Worm (Caenorhabditis elegans) whole organism, young adult: ENCODE measurements around the gene mett-10.
A peak's percentile ranks its signal among the peaks of the same experiment; 100 is the strongest.

ENCODE experiments used
- C06A6.2 ChIP-seq: fragments of 200-800 bp; sonication (Bioruptor generic); conservative IDR thresholded peaks from 2 replicates; pipeline ENCODE4 v1.3.6; 2022; ENCODE audit warnings: missing genetic modification characterization, missing compliant biosample characterization
- F23B12.7 ChIP-seq: sonication (generic microtip); optimal IDR thresholded peaks from 2 replicates; lab custom pipeline; 2017; ENCODE audit warnings: missing genetic modification characterization, mild to moderate bottlenecking, missing compliant biosample characterization, antibody characterized with exemption, moderate library complexity; ENCODE audit not compliant: insufficient read depth
- F33H1.4 ChIP-seq: fragments of 200-800 bp; sonication (Bioruptor generic); IDR thresholded peaks from 2 replicates; pipeline ENCODE4 v1.3.6; 2022; ENCODE audit warnings: missing genetic modification reagents, missing genetic modification characterization, missing compliant biosample characterization
- K12H6.12 ChIP-seq: fragments of 200-800 bp; sonication (Bioruptor generic); optimal IDR thresholded peaks from 2 replicates; lab custom pipeline; 2018; ENCODE audit warnings: mild to moderate bottlenecking, missing genetic modification characterization, missing compliant biosample characterization
- Y56A3A.18 ChIP-seq: fragments of 200-800 bp; sonication (Bioruptor generic); IDR thresholded peaks from 2 replicates; pipeline ENCODE4 v1.3.6; 2022; ENCODE audit warnings: missing genetic modification reagents, missing genetic modification characterization, missing compliant biosample characterization
- Y67H2A.10 ChIP-seq: fragments of 200-800 bp; sonication (Bioruptor generic); conservative IDR thresholded peaks from 2 replicates; pipeline ENCODE4 v1.3.6; 2022; ENCODE audit warnings: missing genetic modification reagents, missing genetic modification characterization, missing compliant biosample characterization
- ama-1 ChIP-seq, 3 experiments: fragments of 150-350 bp in 1 of 3; sonication (generic microtip) in 2 of 3; optimal IDR thresholded peaks; 2 replicates each; lab custom pipeline; 2014 to 2018; ENCODE audit warnings: missing biosample characterization in 2 of 3, missing genetic modification characterization in 2 of 3, missing genetic modification reagents in 2 of 3
- aptf-2 ChIP-seq: fragments of 200-800 bp; sonication (Bioruptor generic); conservative IDR thresholded peaks from 2 replicates; pipeline ENCODE4 v1.3.6; 2022; ENCODE audit warnings: missing genetic modification reagents, missing genetic modification characterization, missing compliant biosample characterization
- aptf-3 ChIP-seq: fragments of 200-800 bp; sonication (Bioruptor generic); IDR thresholded peaks from 2 replicates; pipeline ENCODE4 v1.3.6; 2022; ENCODE audit warnings: missing genetic modification characterization, missing compliant biosample characterization
- attf-5 ChIP-seq: fragments of 200-800 bp; sonication (Bioruptor generic); optimal IDR thresholded peaks from 2 replicates; lab custom pipeline; 2018; ENCODE audit warnings: mild to moderate bottlenecking, missing genetic modification characterization, missing compliant biosample characterization
- attf-6 ChIP-seq: fragments of 200-800 bp; sonication (Bioruptor generic); IDR thresholded peaks from 2 replicates; pipeline ENCODE4 v1.3.6; 2022; ENCODE audit warnings: missing genetic modification reagents, missing genetic modification characterization, missing compliant biosample characterization
- cebp-1 ChIP-seq, 2 experiments: fragments of 200-800 bp in 1 of 2; sonication (Bioruptor generic) in 1 of 2; sonication (generic microtip) in 1 of 2; IDR thresholded peaks in 1 of 2; optimal IDR thresholded peaks in 1 of 2; 2 replicates each; pipeline versions ENCODE4 v1.3.6 to Lab custom; 2017 to 2022; ENCODE audit warnings: missing compliant biosample characterization in 2 of 2, missing genetic modification characterization in 2 of 2, mild to moderate bottlenecking in 1 of 2, missing genetic modification reagents in 1 of 2, moderate library complexity in 1 of 2
- ceh-100 ChIP-seq: fragments of 200-800 bp; sonication (Bioruptor generic); IDR thresholded peaks from 2 replicates; pipeline ENCODE4 v1.3.6; 2022; ENCODE audit warnings: missing genetic modification reagents, missing genetic modification characterization, missing compliant biosample characterization
- chd-7 ChIP-seq: sonication (generic microtip); optimal IDR thresholded peaks from 2 replicates; lab custom pipeline; 2016; ENCODE audit warnings: mild to moderate bottlenecking, missing genetic modification characterization, moderate library complexity, missing compliant biosample characterization
- egl-44 ChIP-seq: fragments of 200-800 bp; sonication (Bioruptor generic); IDR thresholded peaks from 2 replicates; pipeline ENCODE4 v1.3.6; 2022; ENCODE audit warnings: missing genetic modification reagents, missing genetic modification characterization, missing compliant biosample characterization
- egrh-3 ChIP-seq: fragments of 200-800 bp; sonication (Bioruptor generic); IDR thresholded peaks from 2 replicates; pipeline ENCODE4 v1.3.6; 2022; ENCODE audit warnings: missing genetic modification reagents, missing genetic modification characterization, missing compliant biosample characterization
- ekl-4 ChIP-seq: fragments of 200-800 bp; sonication (Bioruptor generic); IDR thresholded peaks from 2 replicates; pipeline ENCODE4 v1.3.6; 2022; ENCODE audit warnings: missing genetic modification reagents, missing genetic modification characterization, missing compliant biosample characterization
- fkh-3 ChIP-seq: sonication (generic microtip); optimal IDR thresholded peaks from 2 replicates; lab custom pipeline; 2016; ENCODE audit warnings: mild to moderate bottlenecking, missing genetic modification characterization, missing compliant biosample characterization
- him-1 ChIP-seq: sonication (generic microtip); optimal IDR thresholded peaks from 2 replicates; lab custom pipeline; 2016; ENCODE audit warnings: missing genotype, missing genetic modification reagents, missing genetic modification characterization, missing compliant biosample characterization
- hlh-26 ChIP-seq: fragments of 200-800 bp; sonication (Bioruptor generic); conservative IDR thresholded peaks from 2 replicates; pipeline ENCODE4 v1.3.6; 2022; ENCODE audit warnings: missing genetic modification reagents, missing genetic modification characterization, missing compliant biosample characterization
- hrde-1 ChIP-seq: sonication (generic microtip); optimal IDR thresholded peaks from 2 replicates; lab custom pipeline; 2016; ENCODE audit warnings: missing genetic modification characterization, mild to moderate bottlenecking, missing compliant biosample characterization, moderate library complexity, missing genotype, missing genetic modification reagents, borderline replicate concordance
- lin-40 ChIP-seq: sonication (generic microtip); optimal IDR thresholded peaks from 2 replicates; lab custom pipeline; 2016; ENCODE audit warnings: missing genetic modification characterization, mild to moderate bottlenecking, missing compliant biosample characterization, missing genotype, missing genetic modification reagents
- lir-1 ChIP-seq: fragments of 200-800 bp; sonication (Bioruptor generic); conservative IDR thresholded peaks from 2 replicates; pipeline ENCODE4 v1.3.6; 2022; ENCODE audit warnings: missing genetic modification reagents, missing genetic modification characterization, missing compliant biosample characterization
- madf-10 ChIP-seq: sonication (generic microtip); optimal IDR thresholded peaks from 2 replicates; lab custom pipeline; 2016; ENCODE audit warnings: mild to moderate bottlenecking, missing genetic modification characterization, missing compliant biosample characterization
- mcd-1 ChIP-seq: fragments of 200-800 bp; sonication (Bioruptor generic); IDR thresholded peaks from 2 replicates; pipeline ENCODE4 v1.3.6; 2022; ENCODE audit warnings: missing genetic modification reagents, missing genetic modification characterization, missing compliant biosample characterization
- mel-28 ChIP-seq: sonication (generic microtip); optimal IDR thresholded peaks from 2 replicates; lab custom pipeline; 2016; ENCODE audit warnings: borderline replicate concordance, mild to moderate bottlenecking, missing genetic modification characterization, missing compliant biosample characterization
- mxl-1 ChIP-seq: sonication (generic microtip); optimal IDR thresholded peaks from 2 replicates; lab custom pipeline; 2016; ENCODE audit warnings: missing genetic modification characterization, missing compliant biosample characterization
- nfyb-1 ChIP-seq: fragments of 200-800 bp; sonication (Bioruptor generic); IDR thresholded peaks from 2 replicates; pipeline ENCODE4 v1.3.6; 2022; ENCODE audit warnings: missing genetic modification reagents, missing genetic modification characterization, missing compliant biosample characterization
- nhr-90 ChIP-seq: sonication (generic microtip); optimal IDR thresholded peaks from 2 replicates; lab custom pipeline; 2016; ENCODE audit warnings: missing genotype, mild to moderate bottlenecking, missing genetic modification characterization, missing compliant biosample characterization
- pha-4 ChIP-seq: fragments of 150-350 bp; sonication (generic microtip); optimal IDR thresholded peaks from 2 replicates; lab custom pipeline; 2014; ENCODE audit warnings: missing biosample characterization, missing genetic modification reagents, missing genetic modification characterization
- rpc-1 ChIP-seq, 2 experiments: fragments of 150-350 bp in 1 of 2; sonication (generic microtip) in 1 of 2; optimal IDR thresholded peaks; 2 replicates each; lab custom pipeline; 2014 to 2018; ENCODE audit warnings: missing biosample characterization in 1 of 2, missing genetic modification characterization in 1 of 2, missing genetic modification reagents in 1 of 2, missing genotype in 1 of 2
- snpc-1.1 ChIP-seq: sonication (generic microtip); optimal IDR thresholded peaks from 2 replicates; lab custom pipeline; 2017; ENCODE audit warnings: missing genetic modification characterization, mild to moderate bottlenecking, missing compliant biosample characterization, antibody characterized with exemption, moderate library complexity, missing genotype, missing genetic modification reagents; ENCODE audit not compliant: insufficient read depth
- snpc-1.3 ChIP-seq: sonication (generic microtip); optimal IDR thresholded peaks from 2 replicates; lab custom pipeline; 2017; ENCODE audit warnings: missing genetic modification characterization, mild to moderate bottlenecking, missing compliant biosample characterization, antibody characterized with exemption, moderate library complexity, missing genotype, missing genetic modification reagents; ENCODE audit not compliant: insufficient read depth
- snpc-3.4 ChIP-seq: sonication (generic microtip); optimal IDR thresholded peaks from 2 replicates; lab custom pipeline; 2017; ENCODE audit warnings: missing genetic modification characterization, mild to moderate bottlenecking, missing compliant biosample characterization, antibody characterized with exemption, moderate library complexity, missing genotype, missing genetic modification reagents
- somi-1 ChIP-seq: fragments of 200-800 bp; sonication (Bioruptor generic); optimal IDR thresholded peaks from 2 replicates; lab custom pipeline; 2018; ENCODE audit warnings: mild to moderate bottlenecking, missing genetic modification characterization, missing compliant biosample characterization
- tbp1 ChIP-seq: fragments of 200-800 bp; sonication (Bioruptor generic); optimal IDR thresholded peaks from 2 replicates; lab custom pipeline; 2018; ENCODE audit warnings: mild to moderate bottlenecking, missing genetic modification characterization, missing compliant biosample characterization
- zfh-2 ChIP-seq: fragments of 200-800 bp; sonication (Bioruptor generic); conservative IDR thresholded peaks from 2 replicates; pipeline ENCODE4 v1.3.6; 2022; ENCODE audit warnings: missing genetic modification reagents, missing genetic modification characterization, missing compliant biosample characterization
- ztf-18 ChIP-seq: sonication (generic microtip); optimal IDR thresholded peaks from 2 replicates; lab custom pipeline; 2016; ENCODE audit warnings: missing genotype, mild to moderate bottlenecking, missing genetic modification characterization, missing compliant biosample characterization
- ztf-22 ChIP-seq: fragments of 200-800 bp; sonication (Bioruptor generic); optimal IDR thresholded peaks from 2 replicates; lab custom pipeline; 2018; ENCODE audit warnings: mild to moderate bottlenecking, missing genetic modification characterization, moderate library complexity, missing compliant biosample characterization
- ztf-6 ChIP-seq: fragments of 200-800 bp; sonication (Bioruptor generic); IDR thresholded peaks from 2 replicates; pipeline ENCODE4 v1.3.6; 2022; ENCODE audit warnings: missing genetic modification reagents, missing genetic modification characterization, missing compliant biosample characterization

The mett-10 gene

DNA sequence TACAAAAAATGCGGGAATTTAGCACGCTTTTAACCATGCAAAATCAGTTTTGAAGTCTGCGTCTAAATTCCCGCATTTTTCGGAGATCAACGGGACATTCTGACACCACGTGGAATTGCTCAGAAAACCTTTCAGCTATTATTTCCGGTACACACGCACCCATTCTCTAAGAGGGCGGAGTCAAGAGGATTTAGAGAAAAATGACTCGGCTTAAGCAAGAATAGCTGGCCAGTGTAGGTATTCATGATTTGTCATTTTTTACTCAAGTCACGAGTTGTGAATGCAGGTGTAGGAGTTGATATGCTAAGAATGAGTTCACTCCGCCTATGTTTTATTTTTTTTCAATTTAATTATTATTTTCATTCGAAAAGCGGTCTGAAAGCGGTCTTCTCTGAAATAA lies 35.9 kb downstream of the mett-10 start:
- TF ChIP-seq chd-7 (tag; lab: Kevin White, UChicago) (no peak), ztf-18 (tag; lab: Kevin White, UChicago) (no peak), ceh-100 (GFP tag; lab: Robert Waterston, UW) (no peak), ztf-6 (GFP tag; lab: Robert Waterston, UW) (no peak), nhr-90 (tag; lab: Kevin White, UChicago) (no peak), Y56A3A.18 (GFP tag; lab: Robert Waterston, UW) (no peak), snpc-1.1 (tag; lab: Kevin White, UChicago) (no peak), hrde-1 (tag; lab: Kevin White, UChicago) (no peak), F23B12.7 (tag; lab: Kevin White, UChicago) (no peak), aptf-3 (GFP tag; lab: Robert Waterston, UW) (no peak), C06A6.2 (GFP tag; lab: Robert Waterston, UW) (no peak), aptf-2 (no peak), hlh-26 (GFP tag; lab: Robert Waterston, UW) (no peak), ztf-22 (GFP tag; lab: Kevin White, UChicago) (no peak), rpc-1 (optimal IDR thresholded peaks at IDR 0.05; lab: Kevin White, UChicago) (no peak), rpc-1 (tag; optimal IDR thresholded peaks at IDR 0.05; lab: Kevin White, UChicago) (no peak), lin-40 (tag; lab: Kevin White, UChicago) (no peak), him-1 (no peak)

ce11 chrIII:10151719-10152118 lies 36.9 kb downstream of the mett-10 start:
- no peak for TF ChIP-seq ama-1 (optimal IDR thresholded peaks at IDR 0.05; lab: Kevin White, UChicago)
- TF ChIP-seq ama-1 (GFP tag; optimal IDR thresholded peaks at IDR 0.05; lab: Kevin White, UChicago), result no peak
- TF ChIP-seq snpc-1.3 (tag; lab: Kevin White, UChicago), result no peak
- TF ChIP-seq nfyb-1 (GFP tag; lab: Robert Waterston, UW), result 0 out of 2 replicates have a peak, but pooled peaks have one; percentile 23
- no peak for TF ChIP-seq pha-4 (tag; lab: Kevin White, UChicago)
- TF ChIP-seq ztf-6 (GFP tag; lab: Robert Waterston, UW), result no peak
- no peak for TF ChIP-seq mxl-1
- TF ChIP-seq tbp1 (GFP tag; lab: Kevin White, UChicago), result no peak
- TF ChIP-seq egl-44 (GFP tag; lab: Robert Waterston, UW), result no peak
- TF ChIP-seq ztf-22 (GFP tag; lab: Kevin White, UChicago), result peak; percentile 25
- no peak for TF ChIP-seq mel-28
- no peak for TF ChIP-seq cebp-1 (GFP tag; IDR thresholded peaks at IDR 0.05; lab: Robert Waterston, UW)
- peak; percentile 38 for TF ChIP-seq cebp-1 (tag; optimal IDR thresholded peaks at IDR 0.05; lab: Kevin White, UChicago)
- peak; percentile 88 for TF ChIP-seq zfh-2 (GFP tag; lab: Robert Waterston, UW)
- TF ChIP-seq attf-5, result peak; percentile 14
- TF ChIP-seq snpc-3.4 (tag; lab: Kevin White, UChicago), result no peak
- TF ChIP-seq mcd-1 (GFP tag; lab: Robert Waterston, UW), result 0 out of 2 replicates have a peak, but pooled peaks have one; percentile 14
- TF ChIP-seq madf-10 (tag; lab: Kevin White, UChicago), result no peak
- no peak for TF ChIP-seq somi-1
- TF ChIP-seq F33H1.4 (GFP tag; lab: Robert Waterston, UW), result no peak
- no peak for TF ChIP-seq lir-1
- no peak for TF ChIP-seq attf-6 (GFP tag; lab: Robert Waterston, UW)
- TF ChIP-seq egrh-3 (GFP tag; lab: Robert Waterston, UW), result no peak
- no peak for TF ChIP-seq Y67H2A.10 (GFP tag; lab: Robert Waterston, UW)
- TF ChIP-seq K12H6.12 (tag; lab: Kevin White, UChicago), result peak; percentile 72
- no peak for TF ChIP-seq ekl-4 (GFP tag; lab: Robert Waterston, UW)
- TF ChIP-seq fkh-3 (tag; lab: Kevin White, UChicago), result no peak
